Fruit fly (Drosophila melanogaster) S2 (cell line): ENCODE data around the gene CG13609.

Source experiments
- CG8478 ChIP-seq: fragments of >200 bp; optimal IDR thresholded peaks from 2 replicates; lab custom pipeline; 2018
- CTCF ChIP-seq, 2 experiments: fragments of >200 bp; optimal IDR thresholded peaks; 2 replicates each; lab custom pipeline; 2018

DNA sequence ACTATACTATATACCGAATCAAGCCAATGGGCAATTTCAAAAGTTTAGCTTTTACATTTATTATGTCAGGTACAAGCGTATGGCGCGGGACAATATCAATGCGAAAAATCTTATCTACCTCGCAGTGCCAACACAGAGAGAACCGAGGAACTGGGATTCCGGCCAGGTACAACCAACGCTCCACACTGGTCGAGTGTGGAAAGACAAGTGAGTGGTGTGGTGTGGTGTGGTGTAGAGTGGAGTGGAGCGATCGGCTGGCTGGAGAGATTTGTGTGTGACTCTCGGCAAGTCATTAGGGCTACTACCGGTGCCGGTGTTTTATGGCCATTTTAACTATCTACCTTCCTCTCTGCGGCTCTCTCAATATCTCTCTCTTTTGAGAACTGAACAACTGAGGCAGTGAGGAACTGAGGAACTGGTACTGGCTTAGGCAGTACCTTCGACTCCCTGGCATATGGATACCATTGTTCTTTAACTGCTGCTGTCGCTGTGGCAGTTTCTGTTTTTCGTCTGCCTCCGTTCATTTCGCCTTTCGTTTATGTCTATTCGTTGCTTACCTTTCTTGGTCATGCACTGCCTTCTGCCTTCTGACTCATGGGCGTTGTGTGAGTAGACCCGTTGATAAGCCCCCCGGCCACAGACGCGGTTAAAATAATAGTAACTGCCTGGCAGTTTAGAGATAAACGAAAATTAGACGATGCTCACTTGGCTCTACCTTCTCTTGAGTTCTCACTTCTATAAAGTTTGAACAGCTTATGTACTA lies 32.6 kb downstream of the CG13609 start:
- TF ChIP-seq CG8478 (no peak), CTCF (optimal IDR thresholded peaks at IDR 0.05; lab: Kevin White, UChicago) (no peak)
